Worm (Caenorhabditis elegans): ENCODE measurements around the gene pigx-1.

Gene pigx-1

ce11 chrX:1128503-1129036, 31.8 kb upstream of the pigx-1 start, which contains the start of gene snx-1 (continued):
- TF ChIP-seq aly-2 (tag; optimal IDR thresholded peaks at IDR 0.05) (no peak), dsc-1 (tag; optimal IDR thresholded peaks at IDR 0.05) (no peak), xbp-1 (tag; optimal IDR thresholded peaks at IDR 0.05) (peak; percentile 27), lsy-2 (tag; optimal IDR thresholded peaks at IDR 0.05) (peak; percentile 10 to 49), pax-3 (tag; optimal IDR thresholded peaks at IDR 0.05) (no peak), nhr-20 (tag; optimal IDR thresholded peaks at IDR 0.05) (peak; percentile 54), nhr-71 (tag; optimal IDR thresholded peaks at IDR 0.05) (peak; percentile 57), lin-35 (GFP tag; optimal IDR thresholded peaks at IDR 0.05) (peak; percentile 37 to 73), ets-5 (GFP tag; IDR thresholded peaks at IDR 0.05) (no peak), C16A3.4 (tag; optimal IDR thresholded peaks at IDR 0.05) (peak; percentile 46), fos-1 (tag; optimal IDR thresholded peaks at IDR 0.05) (peak; percentile 13), swsn-7 (tag; optimal IDR thresholded peaks at IDR 0.05) (peak; percentile 33), nhr-47 (tag; optimal IDR thresholded peaks at IDR 0.05) (peak; percentile 57), blmp-1 (tag; optimal IDR thresholded peaks at IDR 0.05) (peak; percentile 38), mep-1 (tag; optimal IDR thresholded peaks at IDR 0.05) (peak; percentile 35), mab-9 (GFP tag; IDR thresholded peaks at IDR 0.05) (no peak), zip-4 (GFP tag; optimal IDR thresholded peaks at IDR 0.05) (no peak), grh-1 (GFP tag; IDR thresholded peaks at IDR 0.05) (peak; percentile 84), nhr-237 (tag; optimal IDR thresholded peaks at IDR 0.05) (no peak), nhr-28 (tag; optimal IDR thresholded peaks at IDR 0.05) (no peak), ceh-88 (GFP tag; IDR thresholded peaks at IDR 0.05) (no peak), nhr-90 (tag; optimal IDR thresholded peaks at IDR 0.05; ENCODE audit: poor library complexity) (peak; percentile 52), C04F5.9 (tag; optimal IDR thresholded peaks at IDR 0.05) (no peak), efl-1 (optimal IDR thresholded peaks at IDR 0.05) (peak; percentile 14 to 26), efl-1 (GFP tag; optimal IDR thresholded peaks at IDR 0.05 in 1 of 2) (peak; percentile 3 to 11), snu-23 (GFP tag; optimal IDR thresholded peaks at IDR 0.05) (peak; percentile 74), lin-14 (GFP tag; optimal IDR thresholded peaks at IDR 0.05) (peak; percentile 88), pqm-1 (tag; optimal IDR thresholded peaks at IDR 0.05) (no peak), mdl-1 (tag; optimal IDR thresholded peaks at IDR 0.05) (peak in 1 of 2 experiments; percentile 73), egl-27 (tag; optimal IDR thresholded peaks at IDR 0.05) (no peak)

- TF ChIP-seq lin-14 (GFP tag; optimal IDR thresholded peaks at IDR 0.05) (no peak), nhr-85 (tag) (peak; percentile 6)
These were observed 29.4 kb upstream of the pigx-1 start for ce11 chrX:1126207-1126606.

ce11 chrX:1125426-1125825, 28.6 kb upstream of the pigx-1 start, which contains the start of gene lmp-2:
Gene lmp-2, plus strand, starts transcription at chrX:1125615.
- peak; percentile 48 for TF ChIP-seq elt-2 (tag; optimal IDR thresholded peaks at IDR 0.05)
- TF ChIP-seq lin-14 (GFP tag; optimal IDR thresholded peaks at IDR 0.05): no peak
- TF ChIP-seq nhr-28 (tag; optimal IDR thresholded peaks at IDR 0.05): no peak

ce11 chrX:1124146-1124545, 27.3 kb upstream of the pigx-1 start, which contains the start of gene C05D9.9:
Gene C05D9.9, minus strand, starts transcription at chrX:1124246.
- no peak for TF ChIP-seq ceh-90 (tag; optimal IDR thresholded peaks at IDR 0.05)
- TF ChIP-seq nhr-47 (tag; optimal IDR thresholded peaks at IDR 0.05): no peak
- no peak for TF ChIP-seq swsn-7 (tag; optimal IDR thresholded peaks at IDR 0.05)
- peak in 1 of 6 experiments; percentile 5 for TF ChIP-seq elt-3 (tag; optimal IDR thresholded peaks at IDR 0.05)
- no peak for TF ChIP-seq xbp-1 (tag; optimal IDR thresholded peaks at IDR 0.05)
- TF ChIP-seq zip-4 (GFP tag; optimal IDR thresholded peaks at IDR 0.05): no peak
- no peak for TF ChIP-seq ets-5 (GFP tag; IDR thresholded peaks at IDR 0.05)
- TF ChIP-seq ceh-82 (tag; optimal IDR thresholded peaks at IDR 0.05): no peak
- no peak for TF ChIP-seq vab-15 (tag; optimal IDR thresholded peaks at IDR 0.05)
- TF ChIP-seq egl-13 (tag; optimal IDR thresholded peaks at IDR 0.05): no peak
- TF ChIP-seq grh-1 (GFP tag; IDR thresholded peaks at IDR 0.05): peak; percentile 46
- peak; percentile 1 for TF ChIP-seq snu-23 (GFP tag; optimal IDR thresholded peaks at IDR 0.05)
- TF ChIP-seq lin-35 (GFP tag; optimal IDR thresholded peaks at IDR 0.05): peak in 1 of 2 experiments; percentile 3
- no peak for TF ChIP-seq dsc-1 (tag; optimal IDR thresholded peaks at IDR 0.05)
- TF ChIP-seq ceh-88 (GFP tag; IDR thresholded peaks at IDR 0.05): no peak
- TF ChIP-seq hlh-4 (tag; optimal IDR thresholded peaks at IDR 0.05): no peak
- no peak for TF ChIP-seq unc-98 (GFP tag; IDR thresholded peaks at IDR 0.05)
- TF ChIP-seq efl-1 (optimal IDR thresholded peaks at IDR 0.05): no peak
- TF ChIP-seq efl-1 (GFP tag; optimal IDR thresholded peaks at IDR 0.05 in 1 of 2): peak in 1 of 2 experiments; percentile 7
- TF ChIP-seq Y116A8C.19 (tag; optimal IDR thresholded peaks at IDR 0.05; ENCODE audit: borderline replicate concordance): no peak
- no peak for TF ChIP-seq snpc-4 (tag; optimal IDR thresholded peaks at IDR 0.05)
- TF ChIP-seq ztf-4 (tag; optimal IDR thresholded peaks at IDR 0.05): no peak
- TF ChIP-seq dpl-1 (GFP tag; optimal IDR thresholded peaks at IDR 0.05): no peak
- TF ChIP-seq pqm-1 (tag; optimal IDR thresholded peaks at IDR 0.05): no peak
- TF ChIP-seq nhr-84 (tag; optimal IDR thresholded peaks at IDR 0.05): no peak
- no peak for TF ChIP-seq C16A3.4 (tag; optimal IDR thresholded peaks at IDR 0.05)
- no peak for TF ChIP-seq nhr-77 (tag; optimal IDR thresholded peaks at IDR 0.05)
- TF ChIP-seq lin-14 (GFP tag; optimal IDR thresholded peaks at IDR 0.05): peak; percentile 10

All from whole organism, L1 larva.